Worm (Caenorhabditis elegans) whole organism, L4 larva: Measurements from ENCODE around the gene vdac-1.
A peak's percentile ranks its signal among the peaks of the same experiment; 100 is the strongest.

Experiments
- F26F4.8 ChIP-seq: fragments of 200-800 bp; sonication (Bioruptor generic); conservative IDR thresholded peaks from 2 replicates; pipeline ENCODE4 v1.3.6; 2022; ENCODE audit warnings: missing genetic modification characterization, missing compliant biosample characterization
- F37D6.2 ChIP-seq: sonication (generic microtip); optimal IDR thresholded peaks from 2 replicates; lab custom pipeline; 2016; ENCODE audit warnings: mild to moderate bottlenecking, missing genetic modification characterization, missing compliant biosample characterization
- F44E2.7 ChIP-seq: fragments of 200-800 bp; sonication (Bioruptor generic); IDR thresholded peaks from 2 replicates; pipeline ENCODE4 v2.1.2; 2022; ENCODE audit warnings: missing genetic modification characterization, missing compliant biosample characterization
- T20F7.1 ChIP-seq: fragments of 200-800 bp; sonication (Bioruptor generic); optimal IDR thresholded peaks from 2 replicates; lab custom pipeline; 2018; ENCODE audit warnings: mild to moderate bottlenecking, missing genetic modification characterization, missing compliant biosample characterization
- Y5F2A.4 ChIP-seq: fragments of 200-800 bp; sonication (Bioruptor generic); optimal IDR thresholded peaks from 2 replicates; lab custom pipeline; 2018; ENCODE audit warnings: mild to moderate bottlenecking, missing genetic modification characterization, missing compliant biosample characterization
- ZK546.5 ChIP-seq, 2 experiments: sonication (generic microtip); optimal IDR thresholded peaks; 2 replicates each; lab custom pipeline; 2017; ENCODE audit warnings: missing biosample characterization in 2 of 2, missing genetic modification characterization in 2 of 2
- aha-1 ChIP-seq: fragments of 150-350 bp; peaks from one replicate; lab custom pipeline; 2014; ENCODE audit warnings: missing biosample characterization, missing genetic modification characterization
- aly-2 ChIP-seq: sonication (generic microtip); optimal IDR thresholded peaks from 2 replicates; lab custom pipeline; 2018; ENCODE audit warnings: missing biosample characterization, missing genetic modification characterization
- ceh-20 ChIP-seq: fragments of 200-800 bp; sonication (Bioruptor generic); IDR thresholded peaks from 2 replicates; pipeline ENCODE4 v1.3.6; 2022; ENCODE audit warnings: missing genetic modification reagents, missing genetic modification characterization, missing compliant biosample characterization
- ceh-32 ChIP-seq: sonication (generic microtip); optimal IDR thresholded peaks from 2 replicates; lab custom pipeline; 2016; ENCODE audit warnings: mild to moderate bottlenecking, missing genetic modification characterization, missing compliant biosample characterization; ENCODE audit not compliant: poor library complexity
- ceh-62 ChIP-seq: sonication (generic microtip); optimal IDR thresholded peaks from 2 replicates; lab custom pipeline; 2017; ENCODE audit warnings: missing biosample characterization, missing genetic modification characterization
- ceh-82 ChIP-seq: sonication (generic microtip); optimal IDR thresholded peaks from 2 replicates; lab custom pipeline; 2017; ENCODE audit warnings: missing biosample characterization, missing genetic modification characterization
- ces-1 ChIP-seq: fragments of 150-350 bp; sonication (generic microtip); optimal IDR thresholded peaks from 4 replicates; lab custom pipeline; 2014; ENCODE audit warnings: missing biosample characterization, missing genetic modification reagents, missing genetic modification characterization
- cey-2 ChIP-seq: sonication (generic microtip); optimal IDR thresholded peaks from 3 replicates; lab custom pipeline; 2017; ENCODE audit warnings: missing genetic modification characterization, mild to moderate bottlenecking, missing compliant biosample characterization, antibody characterized with exemption, borderline replicate concordance; ENCODE audit not compliant: insufficient read depth
- daf-16 ChIP-seq, 3 experiments: sonication (generic microtip); optimal IDR thresholded peaks; 2 replicates each; lab custom pipeline; 2016 to 2017; ENCODE audit warnings: missing genetic modification characterization in 3 of 3, missing genetic modification reagents in 3 of 3, mild to moderate bottlenecking in 2 of 3, missing compliant biosample characterization in 2 of 3, missing biosample characterization in 1 of 3, moderate library complexity in 1 of 3
- daf-8 ChIP-seq: fragments of 200-800 bp; sonication (Bioruptor generic); IDR thresholded peaks from 2 replicates; pipeline ENCODE4 v1.3.6; 2022; ENCODE audit warnings: missing genetic modification characterization, missing compliant biosample characterization
- dmd-6 ChIP-seq: fragments of 200-800 bp; sonication (Bioruptor generic); IDR thresholded peaks from 2 replicates; pipeline ENCODE4 v1.3.6; 2022; ENCODE audit warnings: missing genetic modification reagents, missing genetic modification characterization, missing compliant biosample characterization
- dmd-8 ChIP-seq: fragments of 200-800 bp; sonication (Bioruptor generic); IDR thresholded peaks from 2 replicates; pipeline ENCODE4 v1.3.6; 2022; ENCODE audit warnings: missing genetic modification characterization, missing compliant biosample characterization
- duxl-1 ChIP-seq: sonication (generic microtip); optimal IDR thresholded peaks from 2 replicates; lab custom pipeline; 2016; ENCODE audit warnings: mild to moderate bottlenecking, missing genetic modification characterization, moderate library complexity, missing compliant biosample characterization; ENCODE audit not compliant: poor library complexity
- fkh-10 ChIP-seq: fragments of 150-350 bp; optimal IDR thresholded peaks from 2 replicates; lab custom pipeline; 2014; ENCODE audit warnings: missing biosample characterization, missing genetic modification reagents, missing genetic modification characterization
- fos-1 ChIP-seq: fragments of 150-350 bp; optimal IDR thresholded peaks from 2 replicates; lab custom pipeline; 2014; ENCODE audit warnings: missing biosample characterization, missing genetic modification characterization
- hlh-11 ChIP-seq: fragments of 200-800 bp; sonication (Bioruptor generic); optimal IDR thresholded peaks from 2 replicates; lab custom pipeline; 2018; ENCODE audit warnings: mild to moderate bottlenecking, missing genetic modification characterization, missing compliant biosample characterization
- hmg-1.1 ChIP-seq: fragments of 200-800 bp; sonication (Bioruptor generic); IDR thresholded peaks from 2 replicates; pipeline ENCODE4 v1.3.6; 2022; ENCODE audit warnings: missing genetic modification reagents, missing genetic modification characterization, missing compliant biosample characterization
- jun-1 ChIP-seq: fragments of 150-350 bp; optimal IDR thresholded peaks from 2 replicates; lab custom pipeline; 2014; ENCODE audit warnings: missing biosample characterization, missing genetic modification reagents, missing genetic modification characterization
- lim-7 ChIP-seq: fragments of 200-800 bp; sonication (Bioruptor generic); IDR thresholded peaks from 2 replicates; pipeline ENCODE4 v1.3.6; 2022; ENCODE audit warnings: missing genetic modification characterization, missing compliant biosample characterization
- lin-1 ChIP-seq: fragments of 200-800 bp; sonication (Bioruptor generic); IDR thresholded peaks from 2 replicates; pipeline ENCODE4 v1.3.6; 2022; ENCODE audit warnings: missing genetic modification reagents, missing genetic modification characterization, missing compliant biosample characterization
- lin-38 ChIP-seq: fragments of 200-800 bp; sonication (Bioruptor generic); IDR thresholded peaks from 2 replicates; pipeline ENCODE4 v1.3.6; 2022; ENCODE audit warnings: missing genetic modification reagents, missing genetic modification characterization, missing compliant biosample characterization
- lin-39 ChIP-seq: fragments of 150-350 bp; optimal IDR thresholded peaks from 2 replicates; lab custom pipeline; 2014; ENCODE audit warnings: missing biosample characterization, missing genetic modification reagents, missing genetic modification characterization
- lsy-2 ChIP-seq, 2 experiments: fragments of 150-350 bp in 1 of 2; sonication (generic microtip) in 1 of 2; optimal IDR thresholded peaks; 2 replicates each; lab custom pipeline; 2014 to 2017; ENCODE audit warnings: missing biosample characterization in 2 of 2, missing genetic modification characterization in 2 of 2
- madf-5 ChIP-seq, 2 experiments: fragments of 200-800 bp; sonication (Bioruptor generic); IDR thresholded peaks; 2 replicates each; pipeline ENCODE4 v1.3.6; 2022; ENCODE audit warnings: missing compliant biosample characterization in 2 of 2, missing genetic modification characterization in 2 of 2
- mdt-29 ChIP-seq: fragments of 200-800 bp; sonication (Bioruptor generic); IDR thresholded peaks from 2 replicates; pipeline ENCODE4 v1.3.6; 2022; ENCODE audit warnings: missing genetic modification reagents, missing genetic modification characterization, missing compliant biosample characterization
- mxl-2 ChIP-seq: fragments of 200-800 bp; sonication (Bioruptor generic); conservative IDR thresholded peaks from 2 replicates; pipeline ENCODE4 v1.3.6; 2022; ENCODE audit warnings: missing genetic modification reagents, missing genetic modification characterization, missing compliant biosample characterization
- mxl-3 ChIP-seq: fragments of 200-800 bp; sonication (Bioruptor generic); optimal IDR thresholded peaks from 2 replicates; lab custom pipeline; 2018; ENCODE audit warnings: mild to moderate bottlenecking, missing genetic modification characterization, missing compliant biosample characterization
- nhr-11 ChIP-seq: fragments of 150-350 bp; optimal IDR thresholded peaks from 2 replicates; lab custom pipeline; 2014; ENCODE audit warnings: missing biosample characterization, missing genetic modification characterization
- nhr-237 ChIP-seq: sonication (generic microtip); optimal IDR thresholded peaks from 2 replicates; lab custom pipeline; 2017; ENCODE audit warnings: missing biosample characterization, missing genetic modification characterization
- nhr-25 ChIP-seq: sonication (generic microtip); optimal IDR thresholded peaks from 2 replicates; lab custom pipeline; 2017; ENCODE audit warnings: missing genetic modification characterization, mild to moderate bottlenecking, missing compliant biosample characterization, antibody characterized with exemption, moderate library complexity, borderline replicate concordance; ENCODE audit not compliant: insufficient read depth
- nhr-42 ChIP-seq: fragments of 200-800 bp; sonication (Bioruptor generic); IDR thresholded peaks from 2 replicates; pipeline ENCODE4 v1.3.6; 2022; ENCODE audit warnings: missing genetic modification characterization, missing compliant biosample characterization
- nhr-76 ChIP-seq: fragments of 150-350 bp; optimal IDR thresholded peaks from 2 replicates; lab custom pipeline; 2014; ENCODE audit warnings: missing biosample characterization, missing genetic modification characterization
- nhr-77 ChIP-seq: fragments of 150-350 bp; optimal IDR thresholded peaks from 2 replicates; lab custom pipeline; 2014; ENCODE audit warnings: missing biosample characterization, missing genetic modification characterization
- saeg-2 ChIP-seq: fragments of 200-800 bp; sonication (Bioruptor generic); IDR thresholded peaks from 2 replicates; pipeline ENCODE4 v1.3.6; 2022; ENCODE audit warnings: missing genetic modification reagents, missing genetic modification characterization, missing compliant biosample characterization
- sdz-12 ChIP-seq: fragments of 200-800 bp; sonication (Bioruptor generic); optimal IDR thresholded peaks from 2 replicates; lab custom pipeline; 2018; ENCODE audit warnings: mild to moderate bottlenecking, missing genetic modification characterization, missing compliant biosample characterization
- set-16 ChIP-seq: fragments of 200-800 bp; sonication (Bioruptor generic); IDR thresholded peaks from 2 replicates; pipeline ENCODE4 v1.3.6; 2022; ENCODE audit warnings: missing genetic modification reagents, missing genetic modification characterization, missing compliant biosample characterization
- skn-1 ChIP-seq: fragments of 150-350 bp; optimal IDR thresholded peaks from 2 replicates; lab custom pipeline; 2014; ENCODE audit warnings: missing biosample characterization, missing genetic modification characterization
- spr-1 ChIP-seq: sonication (generic microtip); optimal IDR thresholded peaks from 2 replicates; lab custom pipeline; 2016; ENCODE audit warnings: mild to moderate bottlenecking, missing genetic modification characterization, missing compliant biosample characterization
- spr-3 ChIP-seq: fragments of 200-800 bp; sonication (Bioruptor generic); optimal IDR thresholded peaks from 2 replicates; lab custom pipeline; 2018; ENCODE audit warnings: mild to moderate bottlenecking, missing genetic modification characterization, missing compliant biosample characterization
- unc-130 ChIP-seq: sonication (generic microtip); optimal IDR thresholded peaks from 2 replicates; lab custom pipeline; 2016; ENCODE audit warnings: missing genetic modification reagents, missing genetic modification characterization, missing compliant biosample characterization
- zag-1 ChIP-seq: fragments of 150-350 bp; optimal IDR thresholded peaks from 2 replicates; lab custom pipeline; 2014; ENCODE audit warnings: missing biosample characterization, missing genetic modification characterization
- zfp-2 ChIP-seq: sonication (generic microtip); optimal IDR thresholded peaks from 2 replicates; lab custom pipeline; 2016; ENCODE audit warnings: mild to moderate bottlenecking, missing genetic modification characterization, missing compliant biosample characterization
- zip-2 ChIP-seq: fragments of 150-350 bp; optimal IDR thresholded peaks from 2 replicates; lab custom pipeline; 2014; ENCODE audit warnings: missing biosample characterization, missing genetic modification characterization
- ztf-11 ChIP-seq: fragments of 150-350 bp; optimal IDR thresholded peaks from 2 replicates; lab custom pipeline; 2014; ENCODE audit warnings: missing biosample characterization, missing genetic modification characterization
- ztf-7 ChIP-seq: fragments of 150-350 bp; optimal IDR thresholded peaks from 2 replicates; lab custom pipeline; 2014; ENCODE audit warnings: missing biosample characterization, missing genetic modification characterization

The vdac-1 gene

ce11 chrIV:7505866-7506488, 1.7 kb downstream of the vdac-1 start (continued):
- TF ChIP-seq ceh-82 (tag; lab: Kevin White, UChicago) (no peak), lim-7 (GFP tag; lab: Robert Waterston, UW) (no peak), F44E2.7 (GFP tag; lab: Robert Waterston, UW) (no peak), hmg-1.1 (GFP tag; lab: Robert Waterston, UW) (no peak), unc-130 (GFP tag; lab: Kevin White, UChicago) (peak; percentile 31), ceh-62 (tag; lab: Kevin White, UChicago) (no peak), T20F7.1 (GFP tag; lab: Kevin White, UChicago) (peak; percentile 71), daf-16 (GFP tag; optimal IDR thresholded peaks at IDR 0.05; lab: Kevin White, UChicago) (peak in 1 of 2 experiments; percentile 10), daf-16 (tag; optimal IDR thresholded peaks at IDR 0.05; lab: Kevin White, UChicago) (peak; percentile 52), mxl-3 (GFP tag; lab: Kevin White, UChicago) (no peak), lin-38 (GFP tag; lab: Robert Waterston, UW) (peak; percentile 53), nhr-11 (no peak), zag-1 (tag; lab: Kevin White, UChicago) (no peak), ztf-7 (tag; lab: Kevin White, UChicago) (no peak), nhr-237 (no peak), spr-3 (no peak), dmd-6 (GFP tag; lab: Robert Waterston, UW) (peak; percentile 40), daf-8 (GFP tag; lab: Robert Waterston, UW) (0 out of 2 replicates have a peak, but pooled peaks have one; percentile 41), ztf-11 (tag; lab: Kevin White, UChicago) (no peak), nhr-76 (tag; lab: Kevin White, UChicago) (no peak), zfp-2 (tag; lab: Kevin White, UChicago) (no peak), set-16 (GFP tag; lab: Robert Waterston, UW) (no peak), aly-2 (tag; lab: Kevin White, UChicago) (no peak), zip-2 (tag; lab: Kevin White, UChicago) (no peak), Y5F2A.4 (no peak), ceh-32 (tag; lab: Kevin White, UChicago) (no peak), F26F4.8 (GFP tag; lab: Robert Waterston, UW) (0 out of 2 replicates have a peak, but pooled peaks have one; percentile 12), duxl-1 (tag; lab: Kevin White, UChicago) (peak; percentile 12), saeg-2 (GFP tag; lab: Robert Waterston, UW) (no peak), lsy-2 (tag; optimal IDR thresholded peaks at IDR 0.05; lab: Kevin White, UChicago) (peak in 1 of 2 experiments; percentile 32), aha-1 (peak; percentile 93), cey-2 (tag; lab: Kevin White, UChicago) (no peak), jun-1 (tag; lab: Kevin White, UChicago) (no peak), spr-1 (tag; lab: Kevin White, UChicago) (no peak), ces-1 (no peak), lin-39 (tag; lab: Kevin White, UChicago) (no peak), nhr-42 (GFP tag; lab: Robert Waterston, UW) (no peak), hlh-11 (tag; lab: Kevin White, UChicago) (peak; percentile 29), fkh-10 (GFP tag; lab: Kevin White, UChicago) (no peak), madf-5 (GFP tag; IDR thresholded peaks at IDR 0.05; lab: Robert Waterston, UW) (no peak), F37D6.2 (no peak), mdt-29 (GFP tag; lab: Robert Waterston, UW) (no peak; the same call in 1 of the 2 replicates), mxl-2 (no peak), fos-1 (no peak), dmd-8 (GFP tag; lab: Robert Waterston, UW) (no peak), nhr-77 (tag; lab: Kevin White, UChicago) (peak; percentile 9), ZK546.5 (tag; optimal IDR thresholded peaks at IDR 0.05; lab: Kevin White, UChicago) (no peak), lin-1 (GFP tag; lab: Robert Waterston, UW) (no peak), ceh-20 (no peak), nhr-25 (tag; lab: Kevin White, UChicago) (peak; percentile 34), sdz-12 (GFP tag; lab: Kevin White, UChicago) (no peak), skn-1 (tag; lab: Kevin White, UChicago) (no peak)
